Fruit fly (Drosophila melanogaster) whole organism, embryonic: ENCODE data around the gene CG14015.

Source experiments
- Aef1 ChIP-seq: fragments of 200-800 bp; sonication (Bioruptor generic); IDR thresholded peaks from 3 replicates; pipeline ENCODE4 v1.3.6; 2022; ENCODE audit warnings: missing biosample characterization, missing genetic modification characterization
- Bteb2 ChIP-seq: fragments of 200-800 bp; sonication (Bioruptor generic); optimal IDR thresholded peaks from 2 replicates; lab custom pipeline; 2016; ENCODE audit warnings: missing biosample characterization, missing genetic modification characterization
- C15 ChIP-seq: fragments of 200-800 bp; sonication (Bioruptor generic); IDR thresholded peaks from 3 replicates; pipeline ENCODE4 v1.3.6; 2022; ENCODE audit warnings: missing biosample characterization, missing genetic modification characterization
- CG10209 ChIP-seq: fragments of 200-800 bp; sonication (Bioruptor generic); optimal IDR thresholded peaks from 3 replicates; lab custom pipeline; 2017; ENCODE audit warnings: missing biosample characterization, mild to moderate bottlenecking, missing genetic modification characterization, missing genetic modification reagents
- CG10321 ChIP-seq: fragments of 200-800 bp; sonication (Bioruptor generic); IDR thresholded peaks from 2 replicates; pipeline ENCODE4 v1.3.6; 2022; ENCODE audit warnings: missing biosample characterization, missing genetic modification characterization
- CG11695 ChIP-seq: fragments of 200-800 bp; sonication (Bioruptor generic); IDR thresholded peaks from 3 replicates; pipeline ENCODE4 v1.3.6; 2022; ENCODE audit warnings: missing biosample characterization, missing genetic modification characterization
- CG12659 ChIP-seq: fragments of 200-800 bp; sonication (Bioruptor generic); optimal IDR thresholded peaks from 3 replicates; lab custom pipeline; 2017; ENCODE audit warnings: mild to moderate bottlenecking, missing biosample characterization, missing genetic modification reagents, missing genetic modification characterization
- CG12942 ChIP-seq: fragments of 200-800 bp; sonication (Bioruptor generic); optimal IDR thresholded peaks from 3 replicates; lab custom pipeline; 2016; ENCODE audit warnings: missing biosample characterization, missing genetic modification characterization
- CG14441 ChIP-seq: fragments of 200-800 bp; sonication (Bioruptor generic); IDR thresholded peaks from 2 replicates; pipeline ENCODE4 v1.3.6; 2022; ENCODE audit warnings: missing biosample characterization, missing genetic modification characterization
- CG1529 ChIP-seq: fragments of 200-800 bp; sonication (Bioruptor generic); optimal IDR thresholded peaks from 3 replicates; lab custom pipeline; 2018; ENCODE audit warnings: missing biosample characterization, missing genetic modification characterization
- CG1647 ChIP-seq: fragments of 200-800 bp; sonication (Bioruptor generic); optimal IDR thresholded peaks from 3 replicates; lab custom pipeline; 2016; ENCODE audit warnings: missing biosample characterization, missing genetic modification characterization
- CG1792 ChIP-seq: fragments of 200-800 bp; sonication (Bioruptor generic); optimal IDR thresholded peaks from 2 replicates; lab custom pipeline; 2016; ENCODE audit warnings: missing biosample characterization, missing genetic modification characterization
- CG32772 ChIP-seq: fragments of 200-800 bp; sonication (Bioruptor generic); IDR thresholded peaks from 2 replicates; pipeline ENCODE4 v1.3.6; 2022; ENCODE audit warnings: missing biosample characterization, missing genetic modification characterization
- CG3281 ChIP-seq: fragments of 200-800 bp; sonication (Bioruptor generic); optimal IDR thresholded peaks from 3 replicates; lab custom pipeline; 2017; ENCODE audit warnings: missing biosample characterization, mild to moderate bottlenecking, missing genetic modification characterization
- CG3726 ChIP-seq: fragments of 200-800 bp; sonication (Bioruptor generic); IDR thresholded peaks from 3 replicates; pipeline ENCODE4, ENCODE4 v1.3.6; 2022; ENCODE audit warnings: missing biosample characterization, missing genetic modification characterization
- CG4282 ChIP-seq: fragments of 200-800 bp; sonication (Bioruptor generic); optimal IDR thresholded peaks from 2 replicates; lab custom pipeline; 2016; ENCODE audit warnings: missing biosample characterization, missing genetic modification characterization
- CG4424 ChIP-seq: fragments of 200-800 bp; sonication (Bioruptor generic); optimal IDR thresholded peaks from 3 replicates; lab custom pipeline; 2016; ENCODE audit warnings: missing biosample characterization, missing genetic modification characterization
- CG4617 ChIP-seq: fragments of 200-800 bp; sonication (Bioruptor generic); optimal IDR thresholded peaks from 3 replicates; lab custom pipeline; 2016; ENCODE audit warnings: missing biosample characterization, missing genetic modification characterization, borderline replicate concordance
- CG4854 ChIP-seq: fragments of 200-800 bp; sonication (Bioruptor generic); optimal IDR thresholded peaks from 2 replicates; lab custom pipeline; 2016; ENCODE audit warnings: missing biosample characterization, missing genetic modification characterization, inconsistent platforms
- CG6654 ChIP-seq: fragments of 200-800 bp; sonication (Bioruptor generic); optimal IDR thresholded peaks from 2 replicates; lab custom pipeline; 2017; ENCODE audit warnings: missing biosample characterization, mild to moderate bottlenecking, missing genetic modification characterization
- CG6791 ChIP-seq: fragments of 200-800 bp; sonication (Bioruptor generic); IDR thresholded peaks from 3 replicates; pipeline ENCODE4 v1.3.6; 2022; ENCODE audit warnings: missing biosample characterization, missing genetic modification characterization; ENCODE audit not compliant: partially characterized antibody
- CG8290 ChIP-seq, 3 experiments: fragments of 200-800 bp; sonication (Bioruptor generic); optimal IDR thresholded peaks; 2 replicates each; lab custom pipeline; 2016 to 2019; ENCODE audit warnings: missing biosample characterization in 3 of 3, missing genetic modification characterization in 3 of 3, mild to moderate bottlenecking in 2 of 3, moderate library complexity in 1 of 3
- CG8478 ChIP-seq: fragments of >200 bp; optimal IDR thresholded peaks from 2 replicates; lab custom pipeline; 2018
- CG9437 ChIP-seq: fragments of 200-800 bp; sonication (Bioruptor generic); optimal IDR thresholded peaks from 2 replicates; lab custom pipeline; 2018; ENCODE audit warnings: missing biosample characterization, mild to moderate bottlenecking, missing genetic modification characterization
- CTCF ChIP-seq: fragments of 200-800 bp; sonication (Bioruptor generic); optimal IDR thresholded peaks from 2 replicates; lab custom pipeline; 2017; ENCODE audit warnings: missing biosample characterization, mild to moderate bottlenecking, missing genetic modification characterization, moderate library complexity
- Drgx ChIP-seq: fragments of 200-800 bp; sonication (Bioruptor generic); IDR thresholded peaks from 2 replicates; pipeline ENCODE4 v1.3.6; 2022; ENCODE audit warnings: missing biosample characterization, missing genetic modification characterization
- H15 ChIP-seq: fragments of 200-800 bp; sonication (Bioruptor generic); IDR thresholded peaks from 3 replicates; pipeline ENCODE4 v1.3.6; 2022; ENCODE audit warnings: missing biosample characterization, missing genetic modification characterization
- HLHmδ ChIP-seq: fragments of 200-800 bp; sonication (Bioruptor generic); optimal IDR thresholded peaks from 2 replicates; lab custom pipeline; 2018; ENCODE audit warnings: missing biosample characterization, mild to moderate bottlenecking, missing genetic modification characterization, moderate library complexity
- HmgD ChIP-seq: fragments of 200-800 bp; sonication (Bioruptor generic); optimal IDR thresholded peaks from 3 replicates; lab custom pipeline; 2016; ENCODE audit warnings: missing biosample characterization, missing genetic modification characterization
- HmgZ ChIP-seq: fragments of 200-800 bp; sonication (Bioruptor generic); optimal IDR thresholded peaks from 2 replicates; lab custom pipeline; 2018; ENCODE audit warnings: missing biosample characterization, mild to moderate bottlenecking, missing genetic modification characterization
- Hr39 ChIP-seq: fragments of >200 bp; optimal IDR thresholded peaks from 2 replicates; lab custom pipeline; 2017
- NC2β ChIP-seq: fragments of 200-800 bp; sonication (Bioruptor generic); optimal IDR thresholded peaks from 2 replicates; lab custom pipeline; 2016; ENCODE audit warnings: missing biosample characterization, missing genetic modification characterization
- Taf1 ChIP-seq: fragments of 200-800 bp; sonication (Bioruptor generic); IDR thresholded peaks from 2 replicates; pipeline ENCODE4 v1.3.6; 2022; ENCODE audit warnings: missing biosample characterization, missing genetic modification characterization
- Xrp1 ChIP-seq: fragments of 200-800 bp; sonication (Bioruptor generic); IDR thresholded peaks from 2 replicates; pipeline ENCODE4 v1.3.6; 2022; ENCODE audit warnings: missing biosample characterization, missing genetic modification characterization
- ac ChIP-seq: fragments of 200-800 bp; sonication (Bioruptor generic); optimal IDR thresholded peaks from 3 replicates; lab custom pipeline; 2017; ENCODE audit warnings: missing biosample characterization, mild to moderate bottlenecking, missing genetic modification characterization
- amos ChIP-seq: fragments of 200-800 bp; sonication (Bioruptor generic); IDR thresholded peaks from 2 replicates; pipeline ENCODE4 v1.3.6; 2022; ENCODE audit warnings: missing biosample characterization, missing genetic modification characterization; ENCODE audit not compliant: partially characterized antibody
- cad ChIP-seq: fragments of >200 bp; optimal IDR thresholded peaks from 2 replicates; lab custom pipeline; 2017; ENCODE audit warnings: missing biosample characterization, missing genetic modification characterization
- dpn ChIP-seq, 2 experiments: fragments of 200-800 bp; sonication (Bioruptor generic); optimal IDR thresholded peaks; 3 replicates each; lab custom pipeline; 2016; ENCODE audit warnings: missing biosample characterization in 2 of 2, missing genetic modification characterization in 2 of 2
- esg ChIP-seq: fragments of 200-800 bp; sonication (Bioruptor generic); conservative IDR thresholded peaks from 2 replicates; pipeline ENCODE4 v1.3.6; 2022; ENCODE audit warnings: missing biosample characterization, missing genetic modification characterization
- eve ChIP-seq, 2 experiments: fragments of >200 bp; optimal IDR thresholded peaks; 2 replicates each; lab custom pipeline; 2017; ENCODE audit warnings: missing biosample characterization in 2 of 2, missing genetic modification characterization in 2 of 2
- eyg ChIP-seq: fragments of 200-800 bp; sonication (Bioruptor generic); optimal IDR thresholded peaks from 3 replicates; lab custom pipeline; 2016; ENCODE audit warnings: missing biosample characterization, missing genetic modification characterization
- fru ChIP-seq: fragments of >200 bp; optimal IDR thresholded peaks from 2 replicates; lab custom pipeline; 2017
- gfzf ChIP-seq: fragments of 200-800 bp; sonication (Bioruptor generic); optimal IDR thresholded peaks from 2 replicates; lab custom pipeline; 2016; ENCODE audit warnings: missing biosample characterization, mild to moderate bottlenecking, missing genetic modification characterization, moderate library complexity
- gt ChIP-seq: fragments of 200-800 bp; sonication (Bioruptor generic); IDR thresholded peaks from 2 replicates; pipeline ENCODE4 v1.3.6; 2022; ENCODE audit warnings: missing biosample characterization, missing genetic modification characterization
- h ChIP-seq: fragments of >200 bp; optimal IDR thresholded peaks from 2 replicates; lab custom pipeline; 2017
- ken ChIP-seq: fragments of 200-800 bp; sonication (Bioruptor generic); IDR thresholded peaks from 3 replicates; pipeline ENCODE4 v1.3.6; 2022; ENCODE audit warnings: missing biosample characterization, missing genetic modification characterization
- nom ChIP-seq: fragments of 200-800 bp; sonication (Bioruptor generic); optimal IDR thresholded peaks from 2 replicates; lab custom pipeline; 2017; ENCODE audit warnings: missing biosample characterization, missing genetic modification characterization, mild to moderate bottlenecking, moderate library complexity, missing genetic modification reagents
- org-1 ChIP-seq: fragments of 200-800 bp; sonication (Bioruptor generic); optimal IDR thresholded peaks from 2 replicates; lab custom pipeline; 2017; ENCODE audit warnings: missing biosample characterization, missing genetic modification characterization
- pb ChIP-seq: fragments of 200-800 bp; sonication (Bioruptor generic); optimal IDR thresholded peaks from 3 replicates; lab custom pipeline; 2016; ENCODE audit warnings: missing biosample characterization, missing genetic modification characterization
- pho ChIP-seq: fragments of 200-800 bp; sonication (Bioruptor generic); optimal IDR thresholded peaks from 2 replicates; lab custom pipeline; 2016; ENCODE audit warnings: missing biosample characterization, missing genetic modification characterization
- phol ChIP-seq: fragments of 200-800 bp; sonication (Bioruptor generic); optimal IDR thresholded peaks from 3 replicates; lab custom pipeline; 2018; ENCODE audit warnings: missing biosample characterization, mild to moderate bottlenecking, missing genetic modification characterization, moderate library complexity
- sima ChIP-seq: fragments of 200-800 bp; sonication (Bioruptor generic); optimal IDR thresholded peaks from 2 replicates; lab custom pipeline; 2016; ENCODE audit warnings: missing biosample characterization, missing genetic modification characterization
- sisA ChIP-seq: fragments of 200-800 bp; sonication (Bioruptor generic); IDR thresholded peaks from 2 replicates; pipeline ENCODE4 v1.3.6; 2022; ENCODE audit warnings: missing biosample characterization, missing genetic modification characterization
- sr ChIP-seq: fragments of 200-800 bp; sonication (Bioruptor generic); IDR thresholded peaks from 3 replicates; pipeline ENCODE4 v1.3.6; 2022; ENCODE audit warnings: missing biosample characterization, missing genetic modification characterization
- sug ChIP-seq: fragments of 200-800 bp; optimal IDR thresholded peaks from 2 replicates; lab custom pipeline; 2019; ENCODE audit warnings: missing biosample characterization, mild to moderate bottlenecking, missing genetic modification characterization, moderate library complexity

Gene CG14015

DNA sequence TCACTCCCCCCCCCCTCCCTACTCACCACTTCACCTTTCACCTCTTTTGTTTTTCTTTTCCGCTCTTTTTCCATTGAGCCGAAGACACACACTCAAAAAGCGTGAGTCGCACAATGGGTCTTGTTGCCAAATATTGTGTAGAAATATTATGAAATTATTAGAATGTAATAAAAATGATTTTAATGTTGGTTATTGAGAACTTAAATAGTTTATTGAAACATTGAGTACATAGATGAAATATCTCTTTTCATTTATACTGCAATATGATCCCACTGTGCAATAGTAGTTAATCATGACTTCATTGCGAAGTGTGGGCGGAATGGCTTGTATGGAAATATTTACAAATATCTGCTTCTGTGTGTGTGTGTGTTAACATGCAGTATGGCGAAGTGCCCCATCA, 28.1 kb upstream of the CG14015 start (continued):
- 0 out of 2 replicates have a peak, but pooled peaks have one; percentile 34 for TF ChIP-seq CG14441
- TF ChIP-seq CG32772: 0 out of 2 replicates have a peak, but pooled peaks have one; percentile 24
- no peak for TF ChIP-seq sug
- TF ChIP-seq CG4617 (GFP tag; lab: Kevin White, UChicago): no peak
- TF ChIP-seq CG11695 (GFP tag; lab: Robert Waterston, UW): no peak
- no peak for TF ChIP-seq pho (GFP tag; lab: Kevin White, UChicago)
- no peak for TF ChIP-seq CG6654 (GFP tag; lab: Kevin White, UChicago)
- 0 out of 2 replicates have a peak, but pooled peaks have one; percentile 20 for TF ChIP-seq esg
- TF ChIP-seq HLHmδ: no peak
- TF ChIP-seq HmgZ (tag; lab: Kevin White, UChicago): no peak
- no peak for TF ChIP-seq C15
- no peak for TF ChIP-seq CG4424 (GFP tag; lab: Kevin White, UChicago)
- TF ChIP-seq gfzf (GFP tag; lab: Kevin White, UChicago): no peak
- TF ChIP-seq CG12942: no peak
- TF ChIP-seq org-1 (GFP tag; lab: Kevin White, UChicago): no peak
- no peak for TF ChIP-seq dpn (GFP tag; optimal IDR thresholded peaks at IDR 0.05; lab: Kevin White, UChicago)
- TF ChIP-seq CG10321 (GFP tag; lab: Robert Waterston, UW): no peak
- TF ChIP-seq CTCF (GFP tag; lab: Kevin White, UChicago): no peak
- no peak for TF ChIP-seq sr
- no peak for TF ChIP-seq CG1529 (GFP tag; lab: Kevin White, UChicago)
- no peak for TF ChIP-seq CG8290 (GFP tag; optimal IDR thresholded peaks at IDR 0.05; lab: Kevin White, UChicago)
- TF ChIP-seq CG8290 (tag; optimal IDR thresholded peaks at IDR 0.05; lab: Kevin White, UChicago): no peak
- no peak for TF ChIP-seq CG1647
- no peak for TF ChIP-seq sima (GFP tag; lab: Kevin White, UChicago)
- no peak for TF ChIP-seq Hr39 (lab: Kevin White, UChicago)
- TF ChIP-seq CG4282: no peak
- no peak for TF ChIP-seq Bteb2 (GFP tag; lab: Kevin White, UChicago)
- 0 out of 3 replicates have a peak, but pooled peaks have one; percentile 35 for TF ChIP-seq H15 (GFP tag; lab: Robert Waterston, UW)
- peak; percentile 64 for TF ChIP-seq Xrp1
- no peak for TF ChIP-seq ac
- no peak for TF ChIP-seq CG4854 (GFP tag; lab: Kevin White, UChicago)
- TF ChIP-seq gt (GFP tag; lab: Robert Waterston, UW): no peak
- TF ChIP-seq ken (GFP tag; lab: Robert Waterston, UW): no peak
- TF ChIP-seq Taf1 (GFP tag; lab: Robert Waterston, UW): no peak
- no peak for TF ChIP-seq CG1792 (GFP tag; lab: Kevin White, UChicago)
- no peak for TF ChIP-seq h (lab: Kevin White, UChicago)
- no peak for TF ChIP-seq CG12659 (GFP tag; lab: Kevin White, UChicago)
- TF ChIP-seq fru (lab: Kevin White, UChicago): no peak
- TF ChIP-seq eve (GFP tag; optimal IDR thresholded peaks at IDR 0.05; lab: Kevin White, UChicago): no peak
- no peak for TF ChIP-seq CG8478 (lab: Kevin White, UChicago)
- TF ChIP-seq CG10209 (GFP tag; lab: Kevin White, UChicago): no peak
- TF ChIP-seq CG9437 (GFP tag; lab: Kevin White, UChicago): no peak
- TF ChIP-seq pb: no peak
- no peak for TF ChIP-seq NC2β
- 0 out of 3 replicates have a peak, but pooled peaks have one; percentile 18 for TF ChIP-seq Aef1
- TF ChIP-seq amos (GFP tag; lab: Robert Waterston, UW): no peak
- TF ChIP-seq cad (GFP tag; lab: Kevin White, UChicago): no peak
- TF ChIP-seq HmgD (GFP tag; lab: Kevin White, UChicago): no peak
- TF ChIP-seq Drgx (GFP tag; lab: Robert Waterston, UW): peak; percentile 86
- TF ChIP-seq CG6791 (GFP tag; lab: Robert Waterston, UW): no peak
- TF ChIP-seq nom (GFP tag; lab: Kevin White, UChicago): no peak
- no peak for TF ChIP-seq CG3281 (GFP tag; lab: Kevin White, UChicago)
- TF ChIP-seq CG3726 (GFP tag; lab: Robert Waterston, UW): no peak
- TF ChIP-seq phol: peak; percentile 4
- no peak for TF ChIP-seq eyg (GFP tag; lab: Kevin White, UChicago)
- no peak for TF ChIP-seq sisA (GFP tag; lab: Robert Waterston, UW)
